Fruit fly (Drosophila melanogaster) whole organism, prepupa: Measurements from ENCODE around the gene CG11267.
A peak's percentile ranks its signal among the peaks of the same experiment; 100 is the strongest.

Experiments used
- CG10631 ChIP-seq: fragments of 200-800 bp; sonication (Bioruptor generic); optimal IDR thresholded peaks from 2 replicates; lab custom pipeline; 2016; ENCODE audit warnings: missing biosample characterization, missing genetic modification characterization
- CG10669 ChIP-seq: fragments of 200-800 bp; sonication (Bioruptor generic); optimal IDR thresholded peaks from 3 replicates; lab custom pipeline; 2018; ENCODE audit warnings: missing biosample characterization, mild to moderate bottlenecking, missing genetic modification characterization, moderate library complexity
- CG11762 ChIP-seq: fragments of 200-800 bp; sonication (Bioruptor generic); optimal IDR thresholded peaks from 3 replicates; lab custom pipeline; 2016; ENCODE audit warnings: missing biosample characterization, missing genetic modification characterization; ENCODE audit not compliant: insufficient read depth
- CG15336 ChIP-seq: fragments of 200-800 bp; sonication (Bioruptor generic); IDR thresholded peaks from 2 replicates; pipeline ENCODE4 v1.3.6; 2022; ENCODE audit warnings: missing biosample characterization, missing genetic modification characterization
- CG1621 ChIP-seq: fragments of 200-800 bp; sonication (Bioruptor generic); optimal IDR thresholded peaks from 3 replicates; lab custom pipeline; 2018; ENCODE audit warnings: missing biosample characterization, mild to moderate bottlenecking, missing genetic modification characterization
- CG3032 ChIP-seq: fragments of 200-800 bp; optimal IDR thresholded peaks from 2 replicates; lab custom pipeline; 2019; ENCODE audit warnings: missing biosample characterization, mild to moderate bottlenecking, missing genetic modification characterization, moderate library complexity
- CG31627 ChIP-seq: fragments of 200-800 bp; sonication (Bioruptor generic); optimal IDR thresholded peaks from 3 replicates; lab custom pipeline; 2016; ENCODE audit warnings: missing biosample characterization, missing genetic modification characterization
- CG32006 ChIP-seq: fragments of 200-800 bp; sonication (Bioruptor generic); optimal IDR thresholded peaks from 3 replicates; lab custom pipeline; 2017; ENCODE audit warnings: missing biosample characterization, mild to moderate bottlenecking, missing genetic modification characterization
- CG3919 ChIP-seq: fragments of 200-800 bp; sonication (Bioruptor generic); optimal IDR thresholded peaks from 3 replicates; lab custom pipeline; 2016; ENCODE audit warnings: missing biosample characterization, missing genetic modification characterization
- CG4318 ChIP-seq: fragments of 200-800 bp; sonication (Bioruptor generic); optimal IDR thresholded peaks from 3 replicates; lab custom pipeline; 2017; ENCODE audit warnings: missing biosample characterization, mild to moderate bottlenecking, missing genetic modification characterization
- CG6163 ChIP-seq: fragments of 200-800 bp; sonication (Bioruptor generic); IDR thresholded peaks from 3 replicates; pipeline ENCODE4 v1.3.6; 2022; ENCODE audit warnings: missing biosample characterization, missing genetic modification characterization
- CG6276 ChIP-seq: fragments of 200-800 bp; sonication (Bioruptor generic); optimal IDR thresholded peaks from 2 replicates; lab custom pipeline; 2017; ENCODE audit warnings: missing biosample characterization, mild to moderate bottlenecking, missing genetic modification characterization
- CG6792 ChIP-seq: fragments of 200-800 bp; sonication (Bioruptor generic); optimal IDR thresholded peaks from 3 replicates; lab custom pipeline; 2016; ENCODE audit warnings: missing biosample characterization, missing genetic modification characterization
- CG6808 ChIP-seq: fragments of 200-800 bp; sonication (Bioruptor generic); optimal IDR thresholded peaks from 3 replicates; lab custom pipeline; 2017; ENCODE audit warnings: missing biosample characterization, missing genetic modification characterization, mild to moderate bottlenecking, moderate library complexity, missing genetic modification reagents
- CG6854 ChIP-seq: fragments of 200-800 bp; sonication (Bioruptor generic); optimal IDR thresholded peaks from 2 replicates; lab custom pipeline; 2017; ENCODE audit warnings: missing biosample characterization, mild to moderate bottlenecking, missing genetic modification characterization
- CG7368 ChIP-seq: fragments of 200-800 bp; sonication (Bioruptor generic); optimal IDR thresholded peaks from 3 replicates; lab custom pipeline; 2016; ENCODE audit warnings: missing biosample characterization, missing genetic modification characterization
- CG8119 ChIP-seq: fragments of 200-800 bp; sonication (Bioruptor generic); IDR thresholded peaks from 3 replicates; pipeline ENCODE4 v1.3.6; 2022; ENCODE audit warnings: missing biosample characterization, missing genetic modification characterization
- CG8319 ChIP-seq: fragments of 200-800 bp; sonication (Bioruptor generic); optimal IDR thresholded peaks from 3 replicates; lab custom pipeline; 2016; ENCODE audit warnings: missing biosample characterization, missing genetic modification characterization
- CG8632 ChIP-seq: fragments of 200-800 bp; sonication (Bioruptor generic); optimal IDR thresholded peaks from 3 replicates; lab custom pipeline; 2016; ENCODE audit warnings: missing biosample characterization, missing genetic modification characterization
- CG9139 ChIP-seq: fragments of 200-800 bp; sonication (Bioruptor generic); optimal IDR thresholded peaks from 3 replicates; lab custom pipeline; 2017; ENCODE audit warnings: missing biosample characterization, mild to moderate bottlenecking, missing genetic modification characterization
- Eip78C ChIP-seq: fragments of 200-800 bp; sonication (Bioruptor generic); peaks from one replicate; lab custom pipeline; 2016; ENCODE audit warnings: missing biosample characterization, missing genetic modification characterization
- Eip93F ChIP-seq: fragments of 200-800 bp; sonication (Bioruptor generic); optimal IDR thresholded peaks from 2 replicates; lab custom pipeline; 2016; ENCODE audit warnings: missing biosample characterization, mild to moderate bottlenecking, missing genetic modification characterization
- Ets21C ChIP-seq: fragments of 200-800 bp; sonication (Bioruptor generic); optimal IDR thresholded peaks from 3 replicates; lab custom pipeline; 2016; ENCODE audit warnings: missing biosample characterization, missing genetic modification characterization
- Ets96B ChIP-seq: fragments of 200-800 bp; optimal IDR thresholded peaks from 2 replicates; lab custom pipeline; 2019; ENCODE audit warnings: missing biosample characterization, mild to moderate bottlenecking, missing genetic modification characterization, moderate library complexity
- Hr4 ChIP-seq: fragments of 200-800 bp; sonication (Bioruptor generic); optimal IDR thresholded peaks from 3 replicates; lab custom pipeline; 2016; ENCODE audit warnings: missing biosample characterization, missing genetic modification characterization
- Lpt ChIP-seq: fragments of 200-800 bp; sonication (Bioruptor generic); optimal IDR thresholded peaks from 3 replicates; lab custom pipeline; 2016; ENCODE audit warnings: missing biosample characterization, missing genetic modification characterization
- OdsH ChIP-seq: fragments of 200-800 bp; sonication (Bioruptor generic); optimal IDR thresholded peaks from 3 replicates; lab custom pipeline; 2016; ENCODE audit warnings: missing biosample characterization, missing genetic modification characterization
- Smox ChIP-seq: fragments of 200-800 bp; sonication (Bioruptor generic); optimal IDR thresholded peaks from 3 replicates; lab custom pipeline; 2016; ENCODE audit warnings: missing biosample characterization, missing genetic modification characterization
- Sox14 ChIP-seq: fragments of 200-800 bp; sonication (Bioruptor generic); optimal IDR thresholded peaks from 3 replicates; lab custom pipeline; 2016; ENCODE audit warnings: missing biosample characterization, missing genetic modification characterization
- Sox15 ChIP-seq: fragments of 200-800 bp; sonication (Bioruptor generic); optimal IDR thresholded peaks from 3 replicates; lab custom pipeline; 2016; ENCODE audit warnings: missing biosample characterization, missing genetic modification characterization
- achi ChIP-seq: fragments of 200-800 bp; sonication (Bioruptor generic); optimal IDR thresholded peaks from 3 replicates; lab custom pipeline; 2016; ENCODE audit warnings: missing biosample characterization, missing genetic modification characterization
- acj6 ChIP-seq: fragments of 200-800 bp; sonication (Bioruptor generic); optimal IDR thresholded peaks from 3 replicates; lab custom pipeline; 2016; ENCODE audit warnings: missing biosample characterization, missing genetic modification characterization
- cyc ChIP-seq: fragments of 200-800 bp; sonication (Bioruptor generic); optimal IDR thresholded peaks from 3 replicates; lab custom pipeline; 2016; ENCODE audit warnings: missing biosample characterization, missing genetic modification characterization
- dac ChIP-seq: fragments of 200-800 bp; sonication (Bioruptor generic); optimal IDR thresholded peaks from 2 replicates; lab custom pipeline; 2017; ENCODE audit warnings: missing biosample characterization, mild to moderate bottlenecking, missing genetic modification characterization
- dsx ChIP-seq: fragments of 200-800 bp; optimal IDR thresholded peaks from 3 replicates; lab custom pipeline; 2019; ENCODE audit warnings: missing biosample characterization, mild to moderate bottlenecking, missing genetic modification characterization, moderate library complexity; ENCODE audit not compliant: poor library complexity, severe bottlenecking
- eg ChIP-seq: fragments of 200-800 bp; sonication (Bioruptor generic); IDR thresholded peaks from 3 replicates; pipeline ENCODE4 v1.3.6; 2022; ENCODE audit warnings: missing biosample characterization, missing genetic modification characterization
- esn ChIP-seq: fragments of 200-800 bp; sonication (Bioruptor generic); optimal IDR thresholded peaks from 2 replicates; lab custom pipeline; 2016; ENCODE audit warnings: missing biosample characterization, mild to moderate bottlenecking, missing genetic modification characterization, moderate library complexity
- fd85E ChIP-seq: fragments of 200-800 bp; sonication (Bioruptor generic); optimal IDR thresholded peaks from 3 replicates; lab custom pipeline; 2016; ENCODE audit warnings: missing biosample characterization, missing genetic modification characterization
- fkh ChIP-seq: fragments of 200-800 bp; sonication (Bioruptor generic); optimal IDR thresholded peaks from 3 replicates; lab custom pipeline; 2017; ENCODE audit warnings: missing biosample characterization, mild to moderate bottlenecking, missing genetic modification characterization, moderate library complexity
- net ChIP-seq: fragments of 200-800 bp; sonication (Bioruptor generic); optimal IDR thresholded peaks from 3 replicates; lab custom pipeline; 2016; ENCODE audit warnings: missing biosample characterization, missing genetic modification characterization
- pdm3 ChIP-seq: fragments of 200-800 bp; sonication (Bioruptor generic); optimal IDR thresholded peaks from 3 replicates; lab custom pipeline; 2016; ENCODE audit warnings: missing biosample characterization, missing genetic modification characterization
- salr ChIP-seq, 2 experiments: fragments of 200-800 bp; sonication (Bioruptor generic); optimal IDR thresholded peaks; 3 replicates each; lab custom pipeline; 2016 to 2018; ENCODE audit warnings: missing biosample characterization in 2 of 2, missing genetic modification characterization in 2 of 2, mild to moderate bottlenecking in 1 of 2
- spab ChIP-seq: fragments of 200-800 bp; sonication (Bioruptor generic); optimal IDR thresholded peaks from 2 replicates; lab custom pipeline; 2017; ENCODE audit warnings: missing biosample characterization, mild to moderate bottlenecking, missing genetic modification characterization, missing genetic modification reagents
- ss ChIP-seq, 2 experiments: fragments of 200-800 bp; sonication (Bioruptor generic); optimal IDR thresholded peaks; 2 replicates in 1 of 2; 3 replicates in 1 of 2; lab custom pipeline; 2017 to 2018; ENCODE audit warnings: mild to moderate bottlenecking in 2 of 2, missing biosample characterization in 2 of 2, missing genetic modification characterization in 2 of 2, moderate library complexity in 1 of 2
- svp ChIP-seq: fragments of 200-800 bp; sonication (Bioruptor generic); peaks from one replicate; lab custom pipeline; 2016; ENCODE audit warnings: missing biosample characterization, missing genetic modification characterization
- vri ChIP-seq: fragments of 200-800 bp; sonication (Bioruptor generic); optimal IDR thresholded peaks from 3 replicates; lab custom pipeline; 2016; ENCODE audit warnings: missing biosample characterization, mild to moderate bottlenecking, missing genetic modification characterization

CG11267 gene

dm6 chr3L:13022160-13022853 lies 6.5 kb downstream of the CG11267 start, which contains the start of gene Adk2 (continued):
- TF ChIP-seq CG8119 (GFP tag; lab: Robert Waterston, UW) (no peak), CG6808 (GFP tag; lab: Kevin White, UChicago) (no peak), esn (GFP tag; lab: Kevin White, UChicago) (no peak), CG1621 (tag; lab: Kevin White, UChicago) (no peak), Lpt (GFP tag; lab: Kevin White, UChicago) (no peak), eg (peak; percentile 59), spab (GFP tag; lab: Kevin White, UChicago) (no peak), acj6 (GFP tag; lab: Kevin White, UChicago) (no peak), OdsH (no peak), CG3032 (no peak), CG8319 (GFP tag; lab: Kevin White, UChicago) (no peak), CG9139 (no peak), CG6276 (GFP tag; lab: Kevin White, UChicago) (no peak), svp (GFP tag; lab: Kevin White, UChicago) (no peak), CG6792 (GFP tag; lab: Kevin White, UChicago) (no peak)

- peak; percentile 63 for TF ChIP-seq CG9139
- peak; percentile 77 for TF ChIP-seq cyc (GFP tag; lab: Kevin White, UChicago)
- TF ChIP-seq CG32006 = peak; percentile 48
- TF ChIP-seq CG6808 (GFP tag; lab: Kevin White, UChicago) = peak; percentile 38
- TF ChIP-seq CG10631 = peak; percentile 69
- peak; percentile 65 for TF ChIP-seq svp (GFP tag; lab: Kevin White, UChicago)
- TF ChIP-seq CG4318 (GFP tag; lab: Kevin White, UChicago) = peak; percentile 40
- TF ChIP-seq CG8319 (GFP tag; lab: Kevin White, UChicago) = peak; percentile 44
- TF ChIP-seq CG15336 = no peak
- peak; percentile 57 for TF ChIP-seq OdsH
- TF ChIP-seq Smox (GFP tag; lab: Kevin White, UChicago) = peak; percentile 43
- peak; percentile 21 for TF ChIP-seq Sox15 (GFP tag; lab: Kevin White, UChicago)
- peak; percentile 25 for TF ChIP-seq fkh (GFP tag; lab: Kevin White, UChicago)
- peak; percentile 47 for TF ChIP-seq Ets21C
- peak; percentile 94 for TF ChIP-seq achi (GFP tag; lab: Kevin White, UChicago)
- TF ChIP-seq Eip78C = peak; percentile 81
- peak; percentile 46 for TF ChIP-seq CG7368 (GFP tag; lab: Kevin White, UChicago)
- TF ChIP-seq net = peak; percentile 79
- TF ChIP-seq Hr4 = peak; percentile 53
- peak; percentile 90 for TF ChIP-seq CG6854 (GFP tag; lab: Kevin White, UChicago)
- peak; percentile 26 for TF ChIP-seq spab (GFP tag; lab: Kevin White, UChicago)
- peak; percentile 79 for TF ChIP-seq fd85E (GFP tag; lab: Kevin White, UChicago)
- peak in 1 of 2 experiments; percentile 71 for TF ChIP-seq ss (GFP tag; optimal IDR thresholded peaks at IDR 0.05; lab: Kevin White, UChicago)
- peak; percentile 60 to 66 for TF ChIP-seq salr (GFP tag; optimal IDR thresholded peaks at IDR 0.05; lab: Kevin White, UChicago)
- peak; percentile 44 for TF ChIP-seq acj6 (GFP tag; lab: Kevin White, UChicago)
- peak; percentile 77 for TF ChIP-seq CG3919 (GFP tag; lab: Kevin White, UChicago)
- peak; percentile 36 for TF ChIP-seq CG3032
- peak; percentile 74 for TF ChIP-seq CG6163 (GFP tag; lab: Robert Waterston, UW)
- peak; percentile 3 for TF ChIP-seq dac
- no peak for TF ChIP-seq dsx (GFP tag; lab: Kevin White, UChicago)
- peak; percentile 63 for TF ChIP-seq pdm3 (GFP tag; lab: Kevin White, UChicago)
- TF ChIP-seq Sox14 (GFP tag; lab: Kevin White, UChicago) = peak; percentile 54
- peak; percentile 47 for TF ChIP-seq CG6792 (GFP tag; lab: Kevin White, UChicago)
- TF ChIP-seq CG8632 (GFP tag; lab: Kevin White, UChicago) = peak; percentile 59
- TF ChIP-seq CG10669 = peak; percentile 40
- peak; percentile 35 for TF ChIP-seq CG11762 (GFP tag; lab: Kevin White, UChicago)
- TF ChIP-seq Eip93F (GFP tag; lab: Kevin White, UChicago) = no peak
- TF ChIP-seq vri (GFP tag; lab: Kevin White, UChicago) = peak; percentile 74
- TF ChIP-seq Ets96B = peak; percentile 22
- peak; percentile 77 for TF ChIP-seq CG31627
Observed at dm6 chr3L:13022854-13023560, 7.2 kb downstream of the CG11267 start, which contains the start of gene RpS12. Gene RpS12, plus strand, starts transcription at chr3L:13023352.
